Fruit fly (Drosophila melanogaster) whole organism, embryonic: Measurements from ENCODE around the gene CG4009.

Experiments used
- Ada2b ChIP-seq: fragments of 200-800 bp; sonication (Bioruptor generic); IDR thresholded peaks from 2 replicates; pipeline ENCODE4 v1.3.6; 2022; ENCODE audit warnings: missing biosample characterization, missing genetic modification characterization
- CG10147 ChIP-seq: fragments of 200-800 bp; sonication (Bioruptor generic); optimal IDR thresholded peaks from 2 replicates; lab custom pipeline; 2019; ENCODE audit warnings: missing biosample characterization, mild to moderate bottlenecking, missing genetic modification characterization, moderate library complexity
- CG11093 ChIP-seq: fragments of 200-800 bp; sonication (Bioruptor generic); IDR thresholded peaks from 3 replicates; pipeline ENCODE4 v1.3.6; 2022; ENCODE audit warnings: missing biosample characterization, missing genetic modification characterization
- CG11398 ChIP-seq: fragments of 200-800 bp; sonication (Bioruptor generic); optimal IDR thresholded peaks from 2 replicates; lab custom pipeline; 2016; ENCODE audit warnings: missing biosample characterization, missing genetic modification characterization
- CG12659 ChIP-seq: fragments of 200-800 bp; sonication (Bioruptor generic); optimal IDR thresholded peaks from 3 replicates; lab custom pipeline; 2017; ENCODE audit warnings: mild to moderate bottlenecking, missing biosample characterization, missing genetic modification reagents, missing genetic modification characterization
- CG17568 ChIP-seq: fragments of 200-800 bp; sonication (Bioruptor generic); optimal IDR thresholded peaks from 2 replicates; lab custom pipeline; 2018; ENCODE audit warnings: missing biosample characterization, mild to moderate bottlenecking, missing genetic modification characterization, moderate library complexity
- CG1792 ChIP-seq: fragments of 200-800 bp; sonication (Bioruptor generic); optimal IDR thresholded peaks from 2 replicates; lab custom pipeline; 2016; ENCODE audit warnings: missing biosample characterization, missing genetic modification characterization
- CG18764 ChIP-seq: fragments of 200-800 bp; sonication (Bioruptor generic); optimal IDR thresholded peaks from 3 replicates; lab custom pipeline; 2016; ENCODE audit warnings: missing biosample characterization, missing genetic modification characterization
- CG2129 ChIP-seq: fragments of 200-800 bp; sonication (Bioruptor generic); IDR thresholded peaks from 2 replicates; pipeline ENCODE4 v1.3.6; 2022; ENCODE audit warnings: missing biosample characterization, missing genetic modification characterization; ENCODE audit not compliant: partially characterized antibody
- CG2889 ChIP-seq: fragments of 200-800 bp; sonication (Bioruptor generic); IDR thresholded peaks from 3 replicates; pipeline ENCODE4 v1.3.6; 2022; ENCODE audit warnings: missing biosample characterization, missing genetic modification characterization
- CG4328 ChIP-seq: fragments of 200-800 bp; sonication (Bioruptor generic); optimal IDR thresholded peaks from 3 replicates; lab custom pipeline; 2017; ENCODE audit warnings: missing biosample characterization, missing genetic modification reagents, missing genetic modification characterization
- CG4360 ChIP-seq: fragments of 200-800 bp; sonication (Bioruptor generic); IDR thresholded peaks from 2 replicates; pipeline ENCODE4 v1.3.6; 2022; ENCODE audit warnings: missing biosample characterization, missing genetic modification characterization
- CG43689 ChIP-seq: fragments of 200-800 bp; sonication (Bioruptor generic); IDR thresholded peaks from 2 replicates; pipeline ENCODE4 v1.3.6; 2022; ENCODE audit warnings: missing biosample characterization, missing genetic modification characterization
- CG6683 ChIP-seq: fragments of 200-800 bp; sonication (Bioruptor generic); optimal IDR thresholded peaks from 2 replicates; lab custom pipeline; 2017; ENCODE audit warnings: missing biosample characterization, mild to moderate bottlenecking, missing genetic modification characterization, missing genetic modification reagents
- CG7839 ChIP-seq: fragments of 200-800 bp; sonication (Bioruptor generic); optimal IDR thresholded peaks from 3 replicates; lab custom pipeline; 2018; ENCODE audit warnings: missing biosample characterization, mild to moderate bottlenecking, missing genetic modification characterization, moderate library complexity
- CG8944 ChIP-seq: fragments of 200-800 bp; sonication (Bioruptor generic); optimal IDR thresholded peaks from 3 replicates; lab custom pipeline; 2016; ENCODE audit warnings: missing biosample characterization, missing genetic modification characterization
- CG9797 ChIP-seq: fragments of 200-800 bp; sonication (Bioruptor generic); optimal IDR thresholded peaks from 3 replicates; lab custom pipeline; 2018; ENCODE audit warnings: missing biosample characterization, mild to moderate bottlenecking, missing genetic modification characterization
- CkIIα-i1 ChIP-seq: fragments of 200-800 bp; sonication (Bioruptor generic); IDR thresholded peaks from 2 replicates; pipeline ENCODE4 v1.3.6; 2022; ENCODE audit warnings: missing biosample characterization, missing genetic modification characterization
- Dek ChIP-seq: fragments of 200-800 bp; sonication (Bioruptor generic); optimal IDR thresholded peaks from 3 replicates; lab custom pipeline; 2019; ENCODE audit warnings: missing biosample characterization, mild to moderate bottlenecking, missing genetic modification characterization, moderate library complexity
- E2f2 ChIP-seq: fragments of 200-800 bp; sonication (Bioruptor generic); IDR thresholded peaks from 2 replicates; pipeline ENCODE4 v1.3.6; 2022; ENCODE audit warnings: missing biosample characterization, missing genetic modification characterization
- Ets65A ChIP-seq: fragments of 200-800 bp; sonication (Bioruptor generic); peaks from one replicate; lab custom pipeline; 2016; ENCODE audit warnings: missing biosample characterization, missing genetic modification characterization
- Hr3 ChIP-seq: fragments of 200-800 bp; sonication (Bioruptor generic); optimal IDR thresholded peaks from 3 replicates; lab custom pipeline; 2016; ENCODE audit warnings: missing biosample characterization, missing genetic modification characterization
- Hsf ChIP-seq: fragments of 200-800 bp; sonication (Bioruptor generic); optimal IDR thresholded peaks from 3 replicates; lab custom pipeline; 2016; ENCODE audit warnings: missing biosample characterization, missing genetic modification characterization
- NFAT ChIP-seq: fragments of 200-800 bp; sonication (Bioruptor generic); IDR thresholded peaks from 2 replicates; pipeline ENCODE4 v1.3.6; 2022; ENCODE audit warnings: missing biosample characterization, missing genetic modification characterization
- NK7.1 ChIP-seq: fragments of 200-800 bp; sonication (Bioruptor generic); optimal IDR thresholded peaks from 3 replicates; lab custom pipeline; 2016; ENCODE audit warnings: missing biosample characterization, missing genetic modification characterization
- NfI ChIP-seq: fragments of 200-800 bp; sonication (Bioruptor generic); optimal IDR thresholded peaks from 3 replicates; lab custom pipeline; 2018; ENCODE audit warnings: missing biosample characterization, mild to moderate bottlenecking, missing genetic modification characterization, moderate library complexity
- Pdp1 ChIP-seq, 2 experiments: fragments of 200-800 bp; sonication (Bioruptor generic); optimal IDR thresholded peaks; 3 replicates each; lab custom pipeline; 2016; ENCODE audit warnings: missing biosample characterization in 2 of 2, missing genetic modification characterization in 2 of 2, mild to moderate bottlenecking in 1 of 2, moderate library complexity in 1 of 2
- Sry-δ ChIP-seq: fragments of 200-800 bp; sonication (Bioruptor generic); optimal IDR thresholded peaks from 2 replicates; lab custom pipeline; 2016; ENCODE audit warnings: missing biosample characterization, missing genetic modification characterization
- TFAM ChIP-seq: fragments of 200-800 bp; sonication (Bioruptor generic); optimal IDR thresholded peaks from 2 replicates; lab custom pipeline; 2017; ENCODE audit warnings: missing biosample characterization, missing genetic modification characterization, inconsistent platforms
- ap ChIP-seq: fragments of 200-800 bp; sonication (Bioruptor generic); IDR thresholded peaks from 2 replicates; pipeline ENCODE4 v1.3.6; 2022; ENCODE audit warnings: missing biosample characterization, missing genetic modification characterization
- bcd ChIP-seq: fragments of 200-800 bp; sonication (Bioruptor generic); optimal IDR thresholded peaks from 2 replicates; lab custom pipeline; 2017; ENCODE audit warnings: missing biosample characterization, mild to moderate bottlenecking, missing genetic modification characterization
- crc ChIP-seq: fragments of 200-800 bp; sonication (Bioruptor generic); optimal IDR thresholded peaks from 2 replicates; lab custom pipeline; 2016; ENCODE audit warnings: missing biosample characterization, missing genetic modification characterization
- dmrt11E ChIP-seq: fragments of 200-800 bp; sonication (Bioruptor generic); optimal IDR thresholded peaks from 3 replicates; lab custom pipeline; 2018; ENCODE audit warnings: missing biosample characterization, mild to moderate bottlenecking, missing genetic modification characterization, moderate library complexity
- dpn ChIP-seq, 2 experiments: fragments of 200-800 bp; sonication (Bioruptor generic); optimal IDR thresholded peaks; 3 replicates each; lab custom pipeline; 2016; ENCODE audit warnings: missing biosample characterization in 2 of 2, missing genetic modification characterization in 2 of 2
- eve ChIP-seq, 2 experiments: fragments of >200 bp; optimal IDR thresholded peaks; 2 replicates each; lab custom pipeline; 2017; ENCODE audit warnings: missing biosample characterization in 2 of 2, missing genetic modification characterization in 2 of 2
- eyg ChIP-seq: fragments of 200-800 bp; sonication (Bioruptor generic); optimal IDR thresholded peaks from 3 replicates; lab custom pipeline; 2016; ENCODE audit warnings: missing biosample characterization, missing genetic modification characterization
- gem ChIP-seq: fragments of 200-800 bp; sonication (Bioruptor generic); optimal IDR thresholded peaks from 2 replicates; lab custom pipeline; 2019; ENCODE audit warnings: missing biosample characterization, mild to moderate bottlenecking, missing genetic modification characterization, moderate library complexity
- gfzf ChIP-seq: fragments of 200-800 bp; sonication (Bioruptor generic); optimal IDR thresholded peaks from 2 replicates; lab custom pipeline; 2016; ENCODE audit warnings: missing biosample characterization, mild to moderate bottlenecking, missing genetic modification characterization, moderate library complexity
- ham ChIP-seq: fragments of 200-800 bp; sonication (Bioruptor generic); IDR thresholded peaks from 2 replicates; pipeline ENCODE4 v1.3.6; 2022; ENCODE audit warnings: missing biosample characterization, missing genetic modification characterization
- ind ChIP-seq: fragments of 200-800 bp; sonication (Bioruptor generic); optimal IDR thresholded peaks from 3 replicates; lab custom pipeline; 2016; ENCODE audit warnings: missing biosample characterization, missing genetic modification characterization
- jumu ChIP-seq: fragments of 200-800 bp; sonication (Bioruptor generic); optimal IDR thresholded peaks from 3 replicates; lab custom pipeline; 2016; ENCODE audit warnings: missing biosample characterization, missing genetic modification characterization
- maf-S ChIP-seq: fragments of 200-800 bp; sonication (Bioruptor generic); optimal IDR thresholded peaks from 2 replicates; lab custom pipeline; 2016; ENCODE audit warnings: missing biosample characterization, missing genetic modification characterization
- mam ChIP-seq: fragments of 200-800 bp; sonication (Bioruptor generic); optimal IDR thresholded peaks from 3 replicates; lab custom pipeline; 2016; ENCODE audit warnings: missing biosample characterization, missing genetic modification characterization
- nau ChIP-seq: fragments of 200-800 bp; sonication (Bioruptor generic); optimal IDR thresholded peaks from 3 replicates; lab custom pipeline; 2017; ENCODE audit warnings: missing biosample characterization, mild to moderate bottlenecking, missing genetic modification characterization, missing genetic modification reagents
- phol ChIP-seq: fragments of 200-800 bp; sonication (Bioruptor generic); optimal IDR thresholded peaks from 3 replicates; lab custom pipeline; 2018; ENCODE audit warnings: missing biosample characterization, mild to moderate bottlenecking, missing genetic modification characterization, moderate library complexity
- psq ChIP-seq: fragments of 200-800 bp; sonication (Bioruptor generic); optimal IDR thresholded peaks from 2 replicates; lab custom pipeline; 2017; ENCODE audit warnings: missing biosample characterization, missing genetic modification characterization
- row ChIP-seq: fragments of 200-800 bp; sonication (Bioruptor generic); IDR thresholded peaks from 3 replicates; pipeline ENCODE4 v1.3.6; 2022; ENCODE audit warnings: missing biosample characterization, missing genetic modification characterization
- sc ChIP-seq, 3 experiments: fragments of >200 bp in 2 of 3; fragments of 200-800 bp in 1 of 3; sonication (Bioruptor generic) in 1 of 3; optimal IDR thresholded peaks; 2 replicates in 2 of 3; 3 replicates in 1 of 3; lab custom pipeline; 2017; ENCODE audit warnings: mild to moderate bottlenecking in 1 of 3, missing biosample characterization in 1 of 3, missing genetic modification characterization in 1 of 3, missing genetic modification reagents in 1 of 3
- slou ChIP-seq: fragments of 200-800 bp; sonication (Bioruptor generic); optimal IDR thresholded peaks from 3 replicates; lab custom pipeline; 2016; ENCODE audit warnings: missing biosample characterization, missing genetic modification characterization
- tin ChIP-seq: fragments of 200-800 bp; sonication (Bioruptor generic); optimal IDR thresholded peaks from 3 replicates; lab custom pipeline; 2016; ENCODE audit warnings: missing biosample characterization, missing genetic modification characterization
- unpg ChIP-seq: fragments of 200-800 bp; sonication (Bioruptor generic); optimal IDR thresholded peaks from 3 replicates; lab custom pipeline; 2018; ENCODE audit warnings: missing biosample characterization, mild to moderate bottlenecking, missing genetic modification characterization, moderate library complexity
- vfl ChIP-seq: fragments of 200-800 bp; sonication (Bioruptor generic); optimal IDR thresholded peaks from 2 replicates; lab custom pipeline; 2016; ENCODE audit warnings: missing biosample characterization, missing genetic modification characterization

Gene CG4009

dm6 chr3R:16991781-16992180, 44.1 kb downstream of the CG4009 start, which contains the start of gene EMC2B (continued):
- TF ChIP-seq eve (GFP tag; optimal IDR thresholded peaks at IDR 0.05; lab: Kevin White, UChicago) = no peak
- TF ChIP-seq NfI (GFP tag; lab: Kevin White, UChicago) = peak; percentile 36
- TF ChIP-seq CkIIα-i1 (GFP tag; lab: Robert Waterston, UW) = no peak
- peak; percentile 10 for TF ChIP-seq CG1792
- TF ChIP-seq bcd (GFP tag; lab: Kevin White, UChicago) = peak; percentile 34
- TF ChIP-seq Ets65A (GFP tag; lab: Kevin White, UChicago) = peak; percentile 94
- no peak for TF ChIP-seq TFAM (GFP tag; lab: Kevin White, UChicago)
- no peak for TF ChIP-seq psq (GFP tag; lab: Kevin White, UChicago)
- TF ChIP-seq Pdp1 (GFP tag; optimal IDR thresholded peaks at IDR 0.05; lab: Kevin White, UChicago) = peak; percentile 49 to 61
- no peak for TF ChIP-seq CG6683 (GFP tag; lab: Kevin White, UChicago)
- peak; percentile 59 for TF ChIP-seq CG7839 (tag; lab: Kevin White, UChicago)
- TF ChIP-seq CG4328 (GFP tag; lab: Kevin White, UChicago) = no peak
- TF ChIP-seq Sry-δ (GFP tag; lab: Kevin White, UChicago) = no peak
- no peak for TF ChIP-seq ap
- no peak for TF ChIP-seq Ada2b (GFP tag; lab: Robert Waterston, UW)
- peak; percentile 46 to 62 for TF ChIP-seq dpn (GFP tag; optimal IDR thresholded peaks at IDR 0.05; lab: Kevin White, UChicago)
- peak; percentile 39 for TF ChIP-seq Hr3 (GFP tag; lab: Kevin White, UChicago)
- TF ChIP-seq CG18764 (GFP tag; lab: Kevin White, UChicago) = peak; percentile 39
- TF ChIP-seq dmrt11E (tag; lab: Kevin White, UChicago) = peak; percentile 29
- peak; percentile 63 for TF ChIP-seq gem (tag; lab: Kevin White, UChicago)
- no peak for TF ChIP-seq crc (GFP tag; lab: Kevin White, UChicago)
- no peak for TF ChIP-seq CG43689
- no peak for TF ChIP-seq CG17568 (GFP tag; lab: Kevin White, UChicago)
- TF ChIP-seq sc (optimal IDR thresholded peaks at IDR 0.05; lab: Kevin White, UChicago) = no peak
- no peak for TF ChIP-seq sc (GFP tag; optimal IDR thresholded peaks at IDR 0.05; lab: Kevin White, UChicago)
- TF ChIP-seq CG11398 (GFP tag; lab: Kevin White, UChicago) = no peak
- TF ChIP-seq row (GFP tag; lab: Robert Waterston, UW) = no peak
- TF ChIP-seq Dek (tag; lab: Kevin White, UChicago) = peak; percentile 40
- peak; percentile 52 for TF ChIP-seq unpg (GFP tag; lab: Kevin White, UChicago)
- peak; percentile 56 for TF ChIP-seq mam (GFP tag; lab: Kevin White, UChicago)
- TF ChIP-seq CG4360 (GFP tag; lab: Robert Waterston, UW) = no peak
- TF ChIP-seq ind (GFP tag; lab: Kevin White, UChicago) = peak; percentile 36
- TF ChIP-seq jumu = peak; percentile 17
- peak; percentile 53 for TF ChIP-seq CG9797 (GFP tag; lab: Kevin White, UChicago)
- TF ChIP-seq NK7.1 (GFP tag; lab: Kevin White, UChicago) = peak; percentile 42
- TF ChIP-seq vfl (GFP tag; lab: Kevin White, UChicago) = peak; percentile 49
- no peak for TF ChIP-seq slou (GFP tag; lab: Kevin White, UChicago)
- TF ChIP-seq nau (GFP tag; lab: Kevin White, UChicago) = no peak
- TF ChIP-seq CG2889 (GFP tag; lab: Robert Waterston, UW) = no peak
- TF ChIP-seq maf-S (GFP tag; lab: Kevin White, UChicago) = peak; percentile 33
- no peak for TF ChIP-seq CG10147
- TF ChIP-seq ham (GFP tag; lab: Robert Waterston, UW) = no peak
- TF ChIP-seq CG11093 = no peak
- TF ChIP-seq eyg (GFP tag; lab: Kevin White, UChicago) = peak; percentile 75
- no peak for TF ChIP-seq E2f2 (GFP tag; lab: Robert Waterston, UW)
- peak; percentile 27 for TF ChIP-seq phol (tag; lab: Kevin White, UChicago)
- no peak for TF ChIP-seq CG2129 (GFP tag; lab: Robert Waterston, UW)
- TF ChIP-seq CG12659 (GFP tag; lab: Kevin White, UChicago) = peak; percentile 65
- TF ChIP-seq CG8944 = peak; percentile 1
- TF ChIP-seq Hsf (GFP tag; lab: Kevin White, UChicago) = peak; percentile 53
- peak; percentile 87 for TF ChIP-seq gfzf (GFP tag; lab: Kevin White, UChicago)
- peak; percentile 23 for TF ChIP-seq tin (GFP tag; lab: Kevin White, UChicago)
- no peak for TF ChIP-seq NFAT (GFP tag; lab: Robert Waterston, UW)
